Worm (Caenorhabditis elegans): Measurements from ENCODE around the gene grwd-1.

Gene grwd-1

ce11 chrIII:5155393-5155792 lies 2.1 kb downstream of the grwd-1 start:
- TF ChIP-seq klf-2 (GFP tag; conservative IDR thresholded peaks at IDR 0.05), result no peak
- no peak for TF ChIP-seq flt-1 (GFP tag; IDR thresholded peaks at IDR 0.05)
- no peak for TF ChIP-seq med-1 (GFP tag; optimal IDR thresholded peaks at IDR 0.05; ENCODE audit: insufficient read depth)
- TF ChIP-seq ztf-23 (GFP tag; IDR thresholded peaks at IDR 0.05), result no peak
- TF ChIP-seq tab-1 (GFP tag; IDR thresholded peaks at IDR 0.05), result no peak
- no peak for TF ChIP-seq cog-1 (tag; optimal IDR thresholded peaks at IDR 0.05)
- TF ChIP-seq ztf-29 (GFP tag; IDR thresholded peaks at IDR 0.05), result no peak

- TF ChIP-seq med-1 (GFP tag; optimal IDR thresholded peaks at IDR 0.05; ENCODE audit: insufficient read depth) (no peak), klf-2 (GFP tag; conservative IDR thresholded peaks at IDR 0.05) (no peak), tab-1 (GFP tag; IDR thresholded peaks at IDR 0.05) (no peak), ztf-23 (GFP tag; IDR thresholded peaks at IDR 0.05) (no peak), T22C8.4 (GFP tag; IDR thresholded peaks at IDR 0.05) (no peak), cog-1 (tag; optimal IDR thresholded peaks at IDR 0.05) (no peak), ztf-29 (GFP tag; IDR thresholded peaks at IDR 0.05) (no peak), flt-1 (GFP tag; IDR thresholded peaks at IDR 0.05) (no peak), ref-1 (GFP tag; conservative IDR thresholded peaks at IDR 0.05) (no peak)
These were observed 5.4 kb downstream of the grwd-1 start, which contains the start of gene oxy-4 for ce11 chrIII:5158674-5159073. Gene oxy-4 (minus strand): TSS chrIII:5158774.

- TF ChIP-seq med-1 (GFP tag; optimal IDR thresholded peaks at IDR 0.05; ENCODE audit: insufficient read depth), result no peak
- no peak for TF ChIP-seq ref-1 (GFP tag; conservative IDR thresholded peaks at IDR 0.05)
- TF ChIP-seq tab-1 (GFP tag; IDR thresholded peaks at IDR 0.05), result no peak
- TF ChIP-seq flt-1 (GFP tag; IDR thresholded peaks at IDR 0.05), result no peak
- no peak for TF ChIP-seq ztf-29 (GFP tag; IDR thresholded peaks at IDR 0.05)
- TF ChIP-seq T22C8.4 (GFP tag; IDR thresholded peaks at IDR 0.05), result no peak
- TF ChIP-seq klf-2 (GFP tag; conservative IDR thresholded peaks at IDR 0.05), result no peak
- TF ChIP-seq ztf-23 (GFP tag; IDR thresholded peaks at IDR 0.05), result no peak
- no peak for TF ChIP-seq cog-1 (tag; optimal IDR thresholded peaks at IDR 0.05)
These were observed 6.2 kb downstream of the grwd-1 start, which contains the start of gene T10F2.5 for ce11 chrIII:5159505-5159904. Gene T10F2.5 (minus strand): TSS chrIII:5159605.

- no peak for TF ChIP-seq med-1 (GFP tag; optimal IDR thresholded peaks at IDR 0.05; ENCODE audit: insufficient read depth)
- TF ChIP-seq ref-1 (GFP tag; conservative IDR thresholded peaks at IDR 0.05), result no peak
- no peak for TF ChIP-seq tab-1 (GFP tag; IDR thresholded peaks at IDR 0.05)
- no peak for TF ChIP-seq flt-1 (GFP tag; IDR thresholded peaks at IDR 0.05)
- TF ChIP-seq T22C8.4 (GFP tag; IDR thresholded peaks at IDR 0.05), result no peak
- TF ChIP-seq ztf-29 (GFP tag; IDR thresholded peaks at IDR 0.05), result no peak
- TF ChIP-seq ztf-23 (GFP tag; IDR thresholded peaks at IDR 0.05), result no peak
- TF ChIP-seq cog-1 (tag; optimal IDR thresholded peaks at IDR 0.05), result no peak
- no peak for TF ChIP-seq klf-2 (GFP tag; conservative IDR thresholded peaks at IDR 0.05)
These were observed 7.5 kb downstream of the grwd-1 start for ce11 chrIII:5160803-5161202.

ce11 chrIII:5162820-5163631 lies 9.8 kb downstream of the grwd-1 start, which contains the start of gene gars-1:
Gene gars-1 (minus strand): TSS chrIII:5163627.
- TF ChIP-seq ztf-23 (GFP tag; IDR thresholded peaks at IDR 0.05) (no peak), klf-2 (GFP tag; conservative IDR thresholded peaks at IDR 0.05) (no peak), ztf-29 (GFP tag; IDR thresholded peaks at IDR 0.05) (no peak), tab-1 (GFP tag; IDR thresholded peaks at IDR 0.05) (no peak), flt-1 (GFP tag; IDR thresholded peaks at IDR 0.05) (no peak), ref-1 (GFP tag; conservative IDR thresholded peaks at IDR 0.05) (no peak), med-1 (GFP tag; optimal IDR thresholded peaks at IDR 0.05; ENCODE audit: insufficient read depth) (no peak)

ce11 chrIII:5165211-5165610 lies 11.9 kb downstream of the grwd-1 start, which contains the start of gene T10F2.2:
Gene T10F2.2 (minus strand): TSS chrIII:5165311.
- TF ChIP-seq ref-1 (GFP tag; conservative IDR thresholded peaks at IDR 0.05) (no peak), ztf-23 (GFP tag; IDR thresholded peaks at IDR 0.05) (no peak), flt-1 (GFP tag; IDR thresholded peaks at IDR 0.05) (no peak), tab-1 (GFP tag; IDR thresholded peaks at IDR 0.05) (no peak), klf-2 (GFP tag; conservative IDR thresholded peaks at IDR 0.05) (no peak), med-1 (GFP tag; optimal IDR thresholded peaks at IDR 0.05; ENCODE audit: insufficient read depth) (no peak), T22C8.4 (GFP tag; IDR thresholded peaks at IDR 0.05) (no peak), ztf-29 (GFP tag; IDR thresholded peaks at IDR 0.05) (no peak), cog-1 (tag; optimal IDR thresholded peaks at IDR 0.05) (no peak)

- no peak for TF ChIP-seq ztf-29 (GFP tag; IDR thresholded peaks at IDR 0.05)
- no peak for TF ChIP-seq cog-1 (tag; optimal IDR thresholded peaks at IDR 0.05)
- no peak for TF ChIP-seq T22C8.4 (GFP tag; IDR thresholded peaks at IDR 0.05)
- TF ChIP-seq tab-1 (GFP tag; IDR thresholded peaks at IDR 0.05), result no peak
- TF ChIP-seq ztf-23 (GFP tag; IDR thresholded peaks at IDR 0.05), result no peak
- no peak for TF ChIP-seq klf-2 (GFP tag; conservative IDR thresholded peaks at IDR 0.05)
- TF ChIP-seq ref-1 (GFP tag; conservative IDR thresholded peaks at IDR 0.05), result no peak
- no peak for TF ChIP-seq med-1 (GFP tag; optimal IDR thresholded peaks at IDR 0.05; ENCODE audit: insufficient read depth)
- no peak for TF ChIP-seq flt-1 (GFP tag; IDR thresholded peaks at IDR 0.05)
These were observed 12.5 kb downstream of the grwd-1 start for ce11 chrIII:5165745-5166144.

ce11 chrIII:5169699-5170098 lies 16.4 kb downstream of the grwd-1 start, which contains the start of gene ulp-1:
Gene ulp-1 (minus strand): TSS chrIII:5169799.
- TF ChIP-seq cog-1 (tag; optimal IDR thresholded peaks at IDR 0.05) (no peak), ztf-23 (GFP tag; IDR thresholded peaks at IDR 0.05) (no peak), med-1 (GFP tag; optimal IDR thresholded peaks at IDR 0.05; ENCODE audit: insufficient read depth) (no peak), ref-1 (GFP tag; conservative IDR thresholded peaks at IDR 0.05) (no peak), T22C8.4 (GFP tag; IDR thresholded peaks at IDR 0.05) (no peak), flt-1 (GFP tag; IDR thresholded peaks at IDR 0.05) (no peak), ztf-29 (GFP tag; IDR thresholded peaks at IDR 0.05) (no peak), klf-2 (GFP tag; conservative IDR thresholded peaks at IDR 0.05) (no peak), tab-1 (GFP tag; IDR thresholded peaks at IDR 0.05) (no peak)

- no peak for TF ChIP-seq T22C8.4 (GFP tag; IDR thresholded peaks at IDR 0.05)
- TF ChIP-seq flt-1 (GFP tag; IDR thresholded peaks at IDR 0.05), result no peak
- no peak for TF ChIP-seq ref-1 (GFP tag; conservative IDR thresholded peaks at IDR 0.05)
- TF ChIP-seq med-1 (GFP tag; optimal IDR thresholded peaks at IDR 0.05; ENCODE audit: insufficient read depth), result no peak
- TF ChIP-seq klf-2 (GFP tag; conservative IDR thresholded peaks at IDR 0.05), result no peak
- no peak for TF ChIP-seq ztf-23 (GFP tag; IDR thresholded peaks at IDR 0.05)
- no peak for TF ChIP-seq cog-1 (tag; optimal IDR thresholded peaks at IDR 0.05)
These were observed 18.7 kb downstream of the grwd-1 start, which contains the start of gene prp-19 for ce11 chrIII:5171945-5172344. Gene prp-19 (minus strand): TSS chrIII:5172045.
